Fruit fly (Drosophila melanogaster): Measurements from ENCODE around the gene Jon66Ci.

Gene Jon66Ci

dm6 chr3L:8398763-8399445 lies 7.6 kb downstream of the Jon66Ci start (continued):
- TF ChIP-seq slou (GFP tag; optimal IDR thresholded peaks at IDR 0.05) (no peak), CG2875 (GFP tag; optimal IDR thresholded peaks at IDR 0.05) (no peak), ranshi (GFP tag; IDR thresholded peaks at IDR 0.05) (no peak), Dll (GFP tag; IDR thresholded peaks at IDR 0.05; ENCODE audit: partially characterized antibody) (no peak), ind (GFP tag; optimal IDR thresholded peaks at IDR 0.05) (peak; percentile 56), Elba2 (GFP tag; optimal IDR thresholded peaks at IDR 0.05) (no peak), CG8388 (GFP tag; optimal IDR thresholded peaks at IDR 0.05) (peak; percentile 26), CG6254 (GFP tag; optimal IDR thresholded peaks at IDR 0.05) (no peak), Max (GFP tag; optimal IDR thresholded peaks at IDR 0.05) (no peak), CG10959 (GFP tag; IDR thresholded peaks at IDR 0.05) (0 out of 2 replicates have a peak, but pooled peaks have one; percentile 22), grau (tag; optimal IDR thresholded peaks at IDR 0.05) (no peak), ap (GFP tag; IDR thresholded peaks at IDR 0.05) (no peak), HmgZ (tag; optimal IDR thresholded peaks at IDR 0.05) (no peak), CG3838 (GFP tag; optimal IDR thresholded peaks at IDR 0.05) (no peak), so (GFP tag; IDR thresholded peaks at IDR 0.05) (no peak), CG31388 (GFP tag; optimal IDR thresholded peaks at IDR 0.05) (no peak), CG7786 (GFP tag; optimal IDR thresholded peaks at IDR 0.05) (peak; percentile 38), Dref (GFP tag; IDR thresholded peaks at IDR 0.05) (no peak), HLH4C (GFP tag; IDR thresholded peaks at IDR 0.05; ENCODE audit: partially characterized antibody) (peak; percentile 50; the same call in 1 of the 3 replicates), CG6813 (GFP tag; optimal IDR thresholded peaks at IDR 0.05) (no peak), pho (GFP tag; optimal IDR thresholded peaks at IDR 0.05) (no peak), pum (GFP tag; optimal IDR thresholded peaks at IDR 0.05) (peak; percentile 27), Sry-β (GFP tag; optimal IDR thresholded peaks at IDR 0.05) (no peak), sd (tag; optimal IDR thresholded peaks at IDR 0.05) (no peak), CG3065 (GFP tag; optimal IDR thresholded peaks at IDR 0.05) (no peak), CG10366 (GFP tag; IDR thresholded peaks at IDR 0.05) (peak; percentile 32; the same call in 1 of the 2 replicates), dimm (GFP tag; IDR thresholded peaks at IDR 0.05) (no peak), CG8765 (GFP tag; IDR thresholded peaks at IDR 0.05) (no peak), nom (GFP tag; optimal IDR thresholded peaks at IDR 0.05) (no peak), crc (GFP tag; optimal IDR thresholded peaks at IDR 0.05) (no peak), odd (GFP tag; optimal IDR thresholded peaks at IDR 0.05) (no peak), CG18619 (GFP tag; optimal IDR thresholded peaks at IDR 0.05) (no peak), gsb (GFP tag; IDR thresholded peaks at IDR 0.05) (no peak), run (tag; optimal IDR thresholded peaks at IDR 0.05) (no peak), CG11560 (tag; IDR thresholded peaks at IDR 0.05) (no peak), CG10147 (GFP tag; optimal IDR thresholded peaks at IDR 0.05) (no peak), CG2129 (GFP tag; IDR thresholded peaks at IDR 0.05; ENCODE audit: partially characterized antibody) (no peak), Hr3 (GFP tag; optimal IDR thresholded peaks at IDR 0.05) (peak; percentile 14), lmd (GFP tag; IDR thresholded peaks at IDR 0.05) (peak; percentile 32; the same call in 1 of the 2 replicates), CG12391 (tag; optimal IDR thresholded peaks at IDR 0.05) (peak; percentile 16), Dbx (GFP tag; IDR thresholded peaks at IDR 0.05) (no peak), CG7963 (GFP tag; IDR thresholded peaks at IDR 0.05; ENCODE audit: partially characterized antibody) (peak; percentile 63; the same call in 2 of the 3 replicates), tio (GFP tag; optimal IDR thresholded peaks at IDR 0.05) (no peak), amos (GFP tag; IDR thresholded peaks at IDR 0.05; ENCODE audit: partially characterized antibody) (no peak), stc (GFP tag; IDR thresholded peaks at IDR 0.05) (no peak), tx (GFP tag; optimal IDR thresholded peaks at IDR 0.05) (no peak), Xrp1 (GFP tag; IDR thresholded peaks at IDR 0.05) (peak; percentile 64; the same call in 1 of the 2 replicates), pan (optimal IDR thresholded peaks at IDR 0.05) (no peak), pan (GFP tag; optimal IDR thresholded peaks at IDR 0.05 in 1 of 2, IDR thresholded peaks at IDR 0.05 in 1 of 2) (peak in 1 of 2 experiments; percentile 15), Dek (tag; optimal IDR thresholded peaks at IDR 0.05) (no peak)

All from whole organism, embryonic.